Worm (Caenorhabditis elegans): ENCODE results near the gene Y22D7AL.16.

The Y22D7AL.16 gene

DNA sequence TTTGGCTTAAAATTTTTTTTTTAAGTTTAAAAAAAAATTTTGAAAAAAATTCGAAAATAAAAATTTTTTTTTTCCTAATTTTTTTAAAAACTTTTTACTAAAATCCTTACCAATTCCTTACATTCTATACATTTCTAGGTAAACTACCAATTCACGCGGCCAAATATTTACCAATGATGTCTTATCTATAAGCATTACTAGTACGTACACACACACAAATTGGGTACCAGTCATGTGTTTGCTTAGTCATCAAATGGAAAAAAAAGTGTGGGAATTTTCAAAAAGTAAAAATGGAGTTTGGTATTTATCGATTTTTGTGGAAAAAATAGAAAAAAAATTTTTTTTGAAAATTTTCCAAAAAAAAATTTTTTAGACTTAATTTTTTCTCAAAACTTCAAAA lies 11.6 kb upstream of the Y22D7AL.16 start, which contains the start of gene Y22D7AR.6:
Gene Y22D7AR.6, minus strand, starts transcription at position 134 of the 400 bp plus-strand sequence.
- no peak for TF ChIP-seq ahr-1 (tag; optimal IDR thresholded peaks at IDR 0.05)
- TF ChIP-seq ceh-2 (tag; optimal IDR thresholded peaks at IDR 0.05): no peak
- no peak for TF ChIP-seq sox-4 (tag; optimal IDR thresholded peaks at IDR 0.05)
- TF ChIP-seq eyg-1 (tag; optimal IDR thresholded peaks at IDR 0.05): no peak
- no peak for TF ChIP-seq K09A11.1 (tag; optimal IDR thresholded peaks at IDR 0.05; ENCODE audit: insufficient read depth)
- TF ChIP-seq ztf-16 (tag; optimal IDR thresholded peaks at IDR 0.05): no peak
- no peak for TF ChIP-seq T23F11.4 (GFP tag; optimal IDR thresholded peaks at IDR 0.05)
- no peak for TF ChIP-seq fax-1 (tag; optimal IDR thresholded peaks at IDR 0.05)
- no peak for TF ChIP-seq elt-2 (tag; optimal IDR thresholded peaks at IDR 0.05)
- TF ChIP-seq mec-3 (tag; optimal IDR thresholded peaks at IDR 0.05; ENCODE audit: borderline replicate concordance): no peak
- no peak for TF ChIP-seq tbx-2 (tag; optimal IDR thresholded peaks at IDR 0.05)
- TF ChIP-seq ets-4 (tag; optimal IDR thresholded peaks at IDR 0.05): no peak
- TF ChIP-seq ref-2 (tag; optimal IDR thresholded peaks at IDR 0.05): no peak
- no peak for TF ChIP-seq ama-1 (optimal IDR thresholded peaks at IDR 0.05)
- no peak for TF ChIP-seq pha-2 (tag; optimal IDR thresholded peaks at IDR 0.05)
- no peak for TF ChIP-seq ceh-48 (tag; optimal IDR thresholded peaks at IDR 0.05)
- TF ChIP-seq ceh-6 (GFP tag; optimal IDR thresholded peaks at IDR 0.05): no peak
- TF ChIP-seq ceh-31 (tag; optimal IDR thresholded peaks at IDR 0.05): no peak
- no peak for TF ChIP-seq pros-1 (tag; optimal IDR thresholded peaks at IDR 0.05)
- TF ChIP-seq fkh-6 (tag; optimal IDR thresholded peaks at IDR 0.05): no peak

DNA sequence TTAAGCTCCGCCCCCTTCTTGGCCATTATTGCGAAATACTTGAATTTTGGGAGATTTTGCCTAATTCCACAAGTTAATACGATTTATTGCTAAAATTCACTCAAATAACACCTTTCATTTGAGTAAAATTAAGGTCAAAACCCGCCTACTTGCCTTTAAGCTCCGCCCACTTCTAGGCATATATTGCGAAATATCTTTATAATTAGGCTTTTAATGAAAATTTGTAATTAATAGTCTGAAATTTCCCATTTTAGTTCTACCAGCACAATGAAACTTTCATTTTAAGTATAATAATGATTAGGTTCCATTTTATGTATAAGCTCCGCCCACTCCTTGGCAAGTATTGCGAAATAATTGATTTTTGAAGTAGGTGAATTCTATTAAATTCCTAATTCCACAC lies 9.7 kb upstream of the Y22D7AL.16 start:
- no peak for TF ChIP-seq elt-4 (tag; optimal IDR thresholded peaks at IDR 0.05)
- TF ChIP-seq nfya-1 (tag; optimal IDR thresholded peaks at IDR 0.05): no peak
- TF ChIP-seq pros-1 (tag; optimal IDR thresholded peaks at IDR 0.05): no peak
- TF ChIP-seq pax-1 (tag; optimal IDR thresholded peaks at IDR 0.05): no peak
- no peak for TF ChIP-seq hlh-8 (tag; optimal IDR thresholded peaks at IDR 0.05)
- TF ChIP-seq ref-2 (tag; optimal IDR thresholded peaks at IDR 0.05): no peak
- TF ChIP-seq ceh-9 (tag; optimal IDR thresholded peaks at IDR 0.05): no peak
- TF ChIP-seq ceh-24 (tag; optimal IDR thresholded peaks at IDR 0.05): no peak
- no peak for TF ChIP-seq unc-42 (tag; optimal IDR thresholded peaks at IDR 0.05)
- TF ChIP-seq dmd-4 (tag; optimal IDR thresholded peaks at IDR 0.05; ENCODE audit: borderline replicate concordance): no peak
- TF ChIP-seq Y22D7AL.16 (tag; optimal IDR thresholded peaks at IDR 0.05): no peak
- TF ChIP-seq ceh-19 (GFP tag; optimal IDR thresholded peaks at IDR 0.05): no peak
- no peak for TF ChIP-seq pha-2 (tag; optimal IDR thresholded peaks at IDR 0.05)
- no peak for TF ChIP-seq ceh-6 (GFP tag; optimal IDR thresholded peaks at IDR 0.05)
- TF ChIP-seq pqm-1 (tag; optimal IDR thresholded peaks at IDR 0.05): no peak
- TF ChIP-seq sdc-2 (tag; optimal IDR thresholded peaks at IDR 0.05): no peak
- no peak for TF ChIP-seq C08G9.2 (tag; optimal IDR thresholded peaks at IDR 0.05)
- no peak for TF ChIP-seq hlh-15 (tag; optimal IDR thresholded peaks at IDR 0.05)
- TF ChIP-seq unc-3 (GFP tag; conservative IDR thresholded peaks at IDR 0.05): no peak
- no peak for TF ChIP-seq unc-3 (tag; optimal IDR thresholded peaks at IDR 0.05)
- no peak for TF ChIP-seq ceh-48 (tag; optimal IDR thresholded peaks at IDR 0.05)

DNA sequence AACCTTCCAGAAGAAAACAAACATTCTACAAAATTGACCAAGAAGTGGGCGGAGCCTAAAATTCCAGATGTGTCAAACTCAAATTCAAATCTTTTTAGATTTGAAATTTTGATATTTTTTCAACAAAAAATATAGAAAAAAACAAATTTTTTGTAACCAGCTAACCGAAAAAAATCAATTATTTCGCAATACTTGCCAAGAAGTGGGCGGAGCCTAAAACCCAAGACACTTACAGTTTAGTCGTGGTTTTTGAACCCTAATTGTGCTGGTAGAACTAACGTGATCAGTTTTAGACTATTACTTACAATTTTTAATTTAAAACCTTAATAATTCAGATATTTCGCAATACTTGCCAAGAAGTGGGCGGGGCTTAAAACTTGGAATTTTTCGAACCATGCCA lies 8.3 kb upstream of the Y22D7AL.16 start:
- TF ChIP-seq ceh-18 (tag; optimal IDR thresholded peaks at IDR 0.05): no peak
- TF ChIP-seq ceh-2 (tag; optimal IDR thresholded peaks at IDR 0.05): no peak
- no peak for TF ChIP-seq ceh-30 (tag; optimal IDR thresholded peaks at IDR 0.05)
- no peak for TF ChIP-seq ref-2 (tag; optimal IDR thresholded peaks at IDR 0.05)
- no peak for TF ChIP-seq odd-2 (tag; optimal IDR thresholded peaks at IDR 0.05)
- TF ChIP-seq hlh-6 (tag; optimal IDR thresholded peaks at IDR 0.05): no peak
- no peak for TF ChIP-seq ceh-6 (GFP tag; optimal IDR thresholded peaks at IDR 0.05)
- TF ChIP-seq zip-5 (tag; optimal IDR thresholded peaks at IDR 0.05): no peak
- no peak for TF ChIP-seq unc-42 (tag; optimal IDR thresholded peaks at IDR 0.05)
- TF ChIP-seq hlh-30 (tag; optimal IDR thresholded peaks at IDR 0.05; ENCODE audit: insufficient read depth): no peak
- TF ChIP-seq lin-11 (tag; optimal IDR thresholded peaks at IDR 0.05): no peak
- TF ChIP-seq hlh-8 (tag; optimal IDR thresholded peaks at IDR 0.05): no peak
- no peak for TF ChIP-seq nhr-11 (tag; optimal IDR thresholded peaks at IDR 0.05)
- no peak for TF ChIP-seq ttx-3 (tag; optimal IDR thresholded peaks at IDR 0.05)
- TF ChIP-seq F13H6.1 (tag; optimal IDR thresholded peaks at IDR 0.05): no peak
- no peak for TF ChIP-seq C08G9.2 (tag; optimal IDR thresholded peaks at IDR 0.05)
